In genomic region chrII:14605479-14605878, ce11 we compare ENCODE assay signal across 5 worm cellular contexts.
TF ChIP-seq lines count a peak whose summit lies in the region.

Gene F19H8.2, minus strand, starts transcription at chrII:14605869.

TF ChIP-seq in whole organism, L1 larva, 84 proteins besides CTCF, POLR2A, EP300 and RAD21:
- TF ChIP-seq blmp-1 (tag; optimal IDR thresholded peaks at IDR 0.05; lab: Kevin White, UChicago) (peak; percentile 84), nhr-85 (tag; lab: Kevin White, UChicago) (peak; percentile 68), egl-13 (tag; optimal IDR thresholded peaks at IDR 0.05; lab: Kevin White, UChicago) (no peak), mep-1 (tag; optimal IDR thresholded peaks at IDR 0.05; lab: Kevin White, UChicago) (peak; percentile 12)
TF ChIP-seq in whole organism, L1 larva: peak in this region for 3.

TF ChIP-seq in whole organism, L2 larva, 48 proteins besides CTCF, POLR2A, EP300 and RAD21:
- TF ChIP-seq nhr-129 (tag; optimal IDR thresholded peaks at IDR 0.05; lab: Kevin White, UChicago) (no peak), ceh-16 (tag; optimal IDR thresholded peaks at IDR 0.05; lab: Kevin White, UChicago) (peak; percentile 31), ama-1 (optimal IDR thresholded peaks at IDR 0.05; lab: Kevin White, UChicago) (peak; percentile 53), R02D3.7 (tag; optimal IDR thresholded peaks at IDR 0.05; lab: Kevin White, UChicago) (no peak), mdl-1 (tag; optimal IDR thresholded peaks at IDR 0.05; lab: Kevin White, UChicago) (no peak), F13H6.1 (tag; optimal IDR thresholded peaks at IDR 0.05; lab: Kevin White, UChicago) (no peak)

TF ChIP-seq in whole organism, L3 larva, 47 proteins besides CTCF, POLR2A, EP300 and RAD21:
- TF ChIP-seq elt-1 (tag; optimal IDR thresholded peaks at IDR 0.05; lab: Kevin White, UChicago) = peak; percentile 50
- TF ChIP-seq ama-1 (optimal IDR thresholded peaks at IDR 0.05; lab: Kevin White, UChicago) = peak; percentile 71
- no peak for TF ChIP-seq mdl-1 (tag; optimal IDR thresholded peaks at IDR 0.05; lab: Kevin White, UChicago)
- TF ChIP-seq nhr-23 (tag; optimal IDR thresholded peaks at IDR 0.05; lab: Kevin White, UChicago) = peak; percentile 18
- no peak for TF ChIP-seq lsy-12 (tag; optimal IDR thresholded peaks at IDR 0.05; lab: Kevin White, UChicago)
- no peak for TF ChIP-seq elt-2 (tag; optimal IDR thresholded peaks at IDR 0.05; lab: Kevin White, UChicago)
- no peak for TF ChIP-seq nfya-1 (tag; optimal IDR thresholded peaks at IDR 0.05; lab: Kevin White, UChicago; ENCODE audit: insufficient read depth)

TF ChIP-seq in whole organism, L4 larva, 104 proteins besides CTCF, POLR2A, EP300 and RAD21:
- TF ChIP-seq aha-1 (tag; lab: Kevin White, UChicago) = peak; percentile 66
- TF ChIP-seq nhr-6 (tag; optimal IDR thresholded peaks at IDR 0.05; lab: Kevin White, UChicago) = peak; percentile 4
- peak in 1 of 2 experiments; percentile 1 for TF ChIP-seq unc-62 (GFP tag; optimal IDR thresholded peaks at IDR 0.05 in 1 of 2; lab: Kevin White, UChicago)
- TF ChIP-seq unc-62 (tag; optimal IDR thresholded peaks at IDR 0.05; lab: Kevin White, UChicago) = no peak
- TF ChIP-seq unc-39 (tag; optimal IDR thresholded peaks at IDR 0.05; lab: Kevin White, UChicago) = no peak
- no peak for TF ChIP-seq daf-19 (GFP tag; conservative IDR thresholded peaks at IDR 0.05; lab: Robert Waterston, UW)
- TF ChIP-seq dmd-9 (GFP tag; IDR thresholded peaks at IDR 0.05; lab: Robert Waterston, UW) = no peak
- TF ChIP-seq daf-16 (GFP tag; optimal IDR thresholded peaks at IDR 0.05; lab: Kevin White, UChicago) = no peak
- TF ChIP-seq daf-16 (tag; optimal IDR thresholded peaks at IDR 0.05; lab: Kevin White, UChicago) = peak; percentile 19

TF ChIP-seq in whole organism, young adult, 124 proteins besides CTCF, POLR2A, EP300 and RAD21:
- TF ChIP-seq Y53G8AR.9 (GFP tag; conservative IDR thresholded peaks at IDR 0.05; lab: Robert Waterston, UW) = 0 out of 2 replicates have a peak, but pooled peaks have one; percentile 34
- TF ChIP-seq ztf-26 (tag; optimal IDR thresholded peaks at IDR 0.05; lab: Kevin White, UChicago) = no peak
- no peak for TF ChIP-seq tlf-1 (GFP tag; optimal IDR thresholded peaks at IDR 0.05; lab: Kevin White, UChicago)
- TF ChIP-seq Y95B8A.8 (GFP tag; IDR thresholded peaks at IDR 0.05; lab: Robert Waterston, UW) = no peak
- no peak for TF ChIP-seq lin-35 (GFP tag; optimal IDR thresholded peaks at IDR 0.05; lab: Kevin White, UChicago)
- TF ChIP-seq ceh-27 (GFP tag; optimal IDR thresholded peaks at IDR 0.05; lab: Kevin White, UChicago) = peak; percentile 32
- TF ChIP-seq ets-4 (GFP tag; optimal IDR thresholded peaks at IDR 0.05; lab: Kevin White, UChicago) = no peak
- TF ChIP-seq ceh-91 (GFP tag; IDR thresholded peaks at IDR 0.05; lab: Robert Waterston, UW) = no peak
- TF ChIP-seq ztf-3 (GFP tag; optimal IDR thresholded peaks at IDR 0.05; lab: Kevin White, UChicago) = no peak
- no peak for TF ChIP-seq T26A5.8 (tag; optimal IDR thresholded peaks at IDR 0.05; lab: Kevin White, UChicago)
- no peak for TF ChIP-seq ekl-4 (GFP tag; IDR thresholded peaks at IDR 0.05; lab: Robert Waterston, UW)
- no peak for TF ChIP-seq die-1 (tag; optimal IDR thresholded peaks at IDR 0.05; lab: Kevin White, UChicago)
- TF ChIP-seq lsl-1 (GFP tag; optimal IDR thresholded peaks at IDR 0.05; lab: Kevin White, UChicago) = no peak
- TF ChIP-seq F57A8.1 (GFP tag; optimal IDR thresholded peaks at IDR 0.05; lab: Kevin White, UChicago) = no peak
